Worm (Caenorhabditis elegans) whole organism, L1 larva: Measurements from ENCODE around the gene Y37D8A.29.

Experiments
- Y116A8C.19 ChIP-seq: sonication (generic microtip); optimal IDR thresholded peaks from 2 replicates; lab custom pipeline; 2016; ENCODE audit warnings: missing compliant biosample characterization, missing genetic modification characterization, borderline replicate concordance
- aly-2 ChIP-seq: fragments of 150-350 bp; optimal IDR thresholded peaks from 2 replicates; lab custom pipeline; 2014; ENCODE audit warnings: missing biosample characterization, missing genetic modification characterization
- blmp-1 ChIP-seq: fragments of 150-350 bp; optimal IDR thresholded peaks from 2 replicates; lab custom pipeline; 2014; ENCODE audit warnings: missing biosample characterization, missing genetic modification characterization
- dpl-1 ChIP-seq, 3 experiments: fragments of 150-350 bp in 2 of 3; sonication (generic microtip) in 1 of 3; optimal IDR thresholded peaks; 2 replicates each; lab custom pipeline; 2014 to 2017; ENCODE audit warnings: missing biosample characterization in 3 of 3, missing genetic modification characterization in 3 of 3, missing genetic modification reagents in 3 of 3
- efl-1 ChIP-seq, 4 experiments: fragments of 150-350 bp; optimal IDR thresholded peaks in 3 of 4; peaks in 1 of 4; 1 replicate in 1 of 4; 2 replicates in 3 of 4; lab custom pipeline; 2014; ENCODE audit warnings: missing biosample characterization in 2 of 4, missing genetic modification characterization in 2 of 4, missing genetic modification reagents in 2 of 4
- elt-3 ChIP-seq, 6 experiments: fragments of 150-350 bp in 1 of 6; sonication (generic microtip); optimal IDR thresholded peaks; 2 replicates each; lab custom pipeline; 2017 to 2018; ENCODE audit warnings: missing biosample characterization in 6 of 6, missing genetic modification characterization in 6 of 6, inconsistent platforms in 1 of 6
- fkh-4 ChIP-seq: sonication (generic microtip); optimal IDR thresholded peaks from 2 replicates; lab custom pipeline; 2016; ENCODE audit warnings: missing compliant biosample characterization, missing genetic modification characterization, borderline replicate concordance
- fos-1 ChIP-seq: fragments of 150-350 bp; optimal IDR thresholded peaks from 2 replicates; lab custom pipeline; 2014; ENCODE audit warnings: missing biosample characterization, missing genetic modification characterization
- lin-14 ChIP-seq: fragments of 200-800 bp; sonication (Bioruptor generic); optimal IDR thresholded peaks from 2 replicates; lab custom pipeline; 2018; ENCODE audit warnings: mild to moderate bottlenecking, missing genetic modification characterization, moderate library complexity, missing compliant biosample characterization
- lin-35 ChIP-seq, 2 experiments: fragments of 150-350 bp; optimal IDR thresholded peaks; 2 replicates each; lab custom pipeline; 2014; ENCODE audit warnings: missing biosample characterization in 2 of 2, missing genetic modification characterization in 2 of 2, missing genetic modification reagents in 2 of 2
- lir-3 ChIP-seq: sonication (generic microtip); optimal IDR thresholded peaks from 2 replicates; lab custom pipeline; 2016; ENCODE audit warnings: mild to moderate bottlenecking, missing genetic modification characterization, moderate library complexity, missing compliant biosample characterization; ENCODE audit not compliant: poor library complexity
- lsy-2 ChIP-seq, 2 experiments: fragments of 150-350 bp; optimal IDR thresholded peaks; 2 replicates each; lab custom pipeline; 2014; ENCODE audit warnings: missing biosample characterization in 2 of 2, missing genetic modification characterization in 2 of 2
- mab-9 ChIP-seq: fragments of 200-800 bp; sonication (Bioruptor generic); IDR thresholded peaks from 2 replicates; pipeline ENCODE4 v1.3.6; 2022; ENCODE audit warnings: missing genetic modification reagents, missing genetic modification characterization, missing compliant biosample characterization
- mdl-1 ChIP-seq, 2 experiments: fragments of 150-350 bp; optimal IDR thresholded peaks; 2 replicates each; lab custom pipeline; 2014 to 2017; ENCODE audit warnings: missing biosample characterization in 2 of 2, missing genetic modification characterization in 2 of 2, inconsistent platforms in 1 of 2
- mep-1 ChIP-seq: fragments of 150-350 bp; optimal IDR thresholded peaks from 2 replicates; lab custom pipeline; 2014; ENCODE audit warnings: missing biosample characterization, missing genetic modification characterization
- nhr-20 ChIP-seq: sonication (generic microtip); optimal IDR thresholded peaks from 2 replicates; lab custom pipeline; 2016; ENCODE audit warnings: mild to moderate bottlenecking, missing genetic modification characterization, missing compliant biosample characterization
- nhr-71 ChIP-seq: sonication (generic microtip); optimal IDR thresholded peaks from 2 replicates; lab custom pipeline; 2016; ENCODE audit warnings: mild to moderate bottlenecking, missing genetic modification characterization, moderate library complexity, missing compliant biosample characterization
- nhr-77 ChIP-seq: fragments of 150-350 bp; optimal IDR thresholded peaks from 2 replicates; lab custom pipeline; 2014; ENCODE audit warnings: missing biosample characterization, missing genetic modification characterization
- nhr-84 ChIP-seq: sonication (generic microtip); optimal IDR thresholded peaks from 2 replicates; lab custom pipeline; 2017; ENCODE audit warnings: missing biosample characterization, missing genetic modification characterization
- nhr-85 ChIP-seq: sonication (generic microtip); peaks from one replicate; lab custom pipeline; 2016; ENCODE audit warnings: missing genetic modification characterization, inconsistent platforms, missing compliant biosample characterization
- nhr-90 ChIP-seq: sonication (generic microtip); optimal IDR thresholded peaks from 2 replicates; lab custom pipeline; 2016; ENCODE audit warnings: mild to moderate bottlenecking, missing genetic modification characterization, missing compliant biosample characterization; ENCODE audit not compliant: poor library complexity
- pax-3 ChIP-seq: fragments of 200-800 bp; sonication (Bioruptor generic); optimal IDR thresholded peaks from 2 replicates; lab custom pipeline; 2018; ENCODE audit warnings: mild to moderate bottlenecking, missing genetic modification characterization, moderate library complexity, missing compliant biosample characterization
- skn-1 ChIP-seq: fragments of 150-350 bp; optimal IDR thresholded peaks from 2 replicates; lab custom pipeline; 2014; ENCODE audit warnings: missing biosample characterization, missing genetic modification characterization
- snpc-4 ChIP-seq: fragments of 150-350 bp; optimal IDR thresholded peaks from 2 replicates; lab custom pipeline; 2014; ENCODE audit warnings: missing biosample characterization, missing genetic modification characterization
- snu-23 ChIP-seq: sonication (generic microtip); optimal IDR thresholded peaks from 2 replicates; lab custom pipeline; 2016; ENCODE audit warnings: missing genetic modification characterization, missing compliant biosample characterization
- sptf-1 ChIP-seq: fragments of 150-350 bp; optimal IDR thresholded peaks from 2 replicates; lab custom pipeline; 2014; ENCODE audit warnings: missing biosample characterization, missing genetic modification characterization
- sup-37 ChIP-seq: fragments of 200-800 bp; sonication (Bioruptor generic); optimal IDR thresholded peaks from 2 replicates; lab custom pipeline; 2018; ENCODE audit warnings: mild to moderate bottlenecking, missing genetic modification characterization, missing compliant biosample characterization
- tbx-2 ChIP-seq: sonication (generic microtip); optimal IDR thresholded peaks from 2 replicates; lab custom pipeline; 2016; ENCODE audit warnings: missing genetic modification characterization, missing compliant biosample characterization
- unc-130 ChIP-seq: fragments of 150-350 bp; optimal IDR thresholded peaks from 2 replicates; lab custom pipeline; 2017; ENCODE audit warnings: missing biosample characterization, missing genetic modification characterization, inconsistent platforms
- ztf-11 ChIP-seq, 2 experiments: sonication (generic microtip); optimal IDR thresholded peaks; 2 replicates each; lab custom pipeline; 2016 to 2017; ENCODE audit warnings: missing genetic modification characterization in 2 of 2, missing biosample characterization in 1 of 2, missing compliant biosample characterization in 1 of 2

Gene Y37D8A.29

DNA sequence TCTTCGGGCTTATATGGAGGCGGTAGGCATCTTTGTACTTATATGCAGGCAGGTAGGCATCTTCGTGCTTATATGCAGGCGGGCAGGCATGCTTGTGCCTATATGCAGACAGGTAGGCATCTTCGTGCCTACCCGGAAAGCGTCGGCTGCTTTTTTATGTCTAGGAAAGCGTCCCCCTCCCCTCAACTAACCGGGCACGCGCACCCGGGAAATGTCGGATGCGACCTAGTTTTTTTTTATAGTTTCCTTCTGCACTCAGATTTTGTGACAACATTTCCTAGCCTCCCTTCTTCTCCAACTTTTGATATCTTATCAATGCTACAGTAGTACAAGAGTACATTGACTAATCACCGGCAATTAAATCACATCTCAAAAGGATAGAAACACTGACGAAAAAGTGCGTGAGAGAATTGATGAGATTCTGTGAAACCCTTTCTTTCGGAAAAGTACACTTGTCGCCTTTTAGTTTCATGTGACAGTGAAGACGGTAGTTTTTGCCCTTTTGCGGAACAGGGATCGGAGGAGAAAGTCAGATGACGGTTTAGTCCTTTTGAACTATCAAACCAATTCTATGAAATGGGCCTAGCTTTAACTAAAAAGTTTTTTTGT is 42.4 kb downstream of the Y37D8A.29 start (continued):
- TF ChIP-seq nhr-77 (tag; lab: Kevin White, UChicago) (no peak), fkh-4 (tag; lab: Kevin White, UChicago) (no peak)

DNA sequence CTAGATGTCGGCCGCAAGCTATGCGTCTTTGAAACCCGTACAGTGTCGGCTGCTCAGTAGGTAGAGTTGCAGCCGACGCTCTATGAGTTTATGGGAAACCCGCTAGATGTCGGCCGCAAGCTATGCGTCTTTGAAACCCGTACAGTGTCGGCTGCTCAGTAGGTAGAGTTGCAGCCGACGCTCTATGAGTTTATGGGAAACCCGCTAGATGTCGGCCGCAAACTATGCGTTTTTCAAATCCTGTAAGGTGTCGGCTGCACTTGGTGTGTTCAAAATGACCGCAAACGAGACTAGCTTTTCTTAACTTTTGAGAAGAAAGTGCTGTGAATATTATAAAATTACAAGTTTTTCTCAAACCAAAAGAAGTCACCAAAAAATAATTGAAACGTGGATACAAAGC is 43.3 kb downstream of the Y37D8A.29 start:
- TF ChIP-seq snpc-4 (tag; lab: Kevin White, UChicago), result peak; percentile 19

DNA sequence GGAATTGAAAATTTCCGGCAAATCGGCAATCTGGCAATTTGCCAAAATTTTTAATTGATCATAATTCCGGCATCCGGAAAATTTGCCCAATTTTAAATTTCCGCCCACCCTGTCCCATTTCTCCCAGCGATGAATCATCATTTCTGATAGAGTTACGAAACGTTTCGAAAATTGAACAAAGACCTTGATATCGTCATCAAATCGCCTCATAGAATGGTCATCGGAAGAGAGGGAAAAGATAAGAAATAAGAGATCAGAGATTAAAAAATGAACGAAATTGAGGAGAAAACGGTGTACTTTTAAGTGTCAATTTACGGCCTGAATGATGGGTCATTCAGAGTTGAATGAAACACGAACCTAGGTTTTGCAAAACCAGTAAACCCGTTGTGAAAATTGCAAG is 43.9 kb downstream of the Y37D8A.29 start:
- TF ChIP-seq mep-1 (peak; percentile 36), Y116A8C.19 (no peak), aly-2 (no peak), elt-3 (tag; optimal IDR thresholded peaks at IDR 0.05; lab: Kevin White, UChicago) (peak in 4 of 6 experiments; percentile 52 to 87 (median 76)), sptf-1 (tag; lab: Kevin White, UChicago) (no peak), efl-1 (optimal IDR thresholded peaks at IDR 0.05; lab: Kevin White, UChicago) (no peak), efl-1 (GFP tag; optimal IDR thresholded peaks at IDR 0.05 in 1 of 2; lab: Kevin White, UChicago) (peak; percentile 14 to 64), fos-1 (tag; lab: Kevin White, UChicago) (peak; percentile 56), snu-23 (GFP tag; lab: Kevin White, UChicago) (peak; percentile 11), nhr-84 (tag; lab: Kevin White, UChicago) (no peak), nhr-71 (tag; lab: Kevin White, UChicago) (peak; percentile 4), blmp-1 (tag; lab: Kevin White, UChicago) (peak; percentile 59), ztf-11 (tag; optimal IDR thresholded peaks at IDR 0.05; lab: Kevin White, UChicago) (no peak), lin-14 (GFP tag; lab: Kevin White, UChicago) (peak; percentile 57), nhr-85 (tag; lab: Kevin White, UChicago) (peak; percentile 92), pax-3 (tag; lab: Kevin White, UChicago) (no peak), nhr-20 (tag; lab: Kevin White, UChicago) (no peak), lir-3 (tag; lab: Kevin White, UChicago) (no peak), skn-1 (tag; lab: Kevin White, UChicago) (peak; percentile 28), dpl-1 (GFP tag; optimal IDR thresholded peaks at IDR 0.05; lab: Kevin White, UChicago) (peak in 2 of 3 experiments; percentile 2 to 33)

DNA sequence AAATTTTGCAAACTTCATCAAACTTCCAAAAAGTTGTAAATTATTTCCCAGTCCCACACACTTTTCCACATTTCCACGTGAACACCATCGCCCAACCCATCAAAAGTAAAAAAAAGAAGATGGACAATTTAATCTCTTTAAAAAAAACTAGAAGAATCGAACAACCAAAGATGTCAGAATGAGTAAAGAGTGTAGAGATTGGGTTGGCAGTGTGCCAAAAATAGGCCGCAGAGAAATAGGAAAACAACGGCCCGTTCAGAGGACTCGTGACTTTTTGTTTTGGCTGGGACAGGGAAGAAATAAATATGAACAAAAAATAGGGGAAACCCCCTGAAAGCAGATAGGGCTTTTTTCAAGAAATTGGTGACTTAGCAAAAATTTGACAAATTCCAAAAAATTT is 48.6 kb downstream of the Y37D8A.29 start:
- TF ChIP-seq mab-9 (GFP tag; lab: Robert Waterston, UW) (no peak), nhr-71 (tag; lab: Kevin White, UChicago) (peak; percentile 22), nhr-90 (tag; lab: Kevin White, UChicago) (peak; percentile 5), nhr-20 (tag; lab: Kevin White, UChicago) (peak; percentile 46), nhr-85 (tag; lab: Kevin White, UChicago) (peak; percentile 89), lsy-2 (tag; optimal IDR thresholded peaks at IDR 0.05; lab: Kevin White, UChicago) (no peak), sup-37 (no peak), mdl-1 (tag; optimal IDR thresholded peaks at IDR 0.05; lab: Kevin White, UChicago) (peak in 1 of 2 experiments; percentile 29), blmp-1 (tag; lab: Kevin White, UChicago) (peak; percentile 19), lin-14 (GFP tag; lab: Kevin White, UChicago) (peak; percentile 31), lin-35 (GFP tag; optimal IDR thresholded peaks at IDR 0.05; lab: Kevin White, UChicago) (peak in 1 of 2 experiments; percentile 28), snu-23 (GFP tag; lab: Kevin White, UChicago) (peak; percentile 28), unc-130 (tag; lab: Kevin White, UChicago) (peak; percentile 36), elt-3 (tag; optimal IDR thresholded peaks at IDR 0.05; lab: Kevin White, UChicago) (peak in 1 of 6 experiments; percentile 28), tbx-2 (tag; lab: Kevin White, UChicago) (peak; percentile 13)
